Worm (Caenorhabditis elegans) whole organism, L3 larva: ENCODE data around the gene C54F6.18.

Experiments used
- elt-1 ChIP-seq: fragments of 150-350 bp; optimal IDR thresholded peaks from 2 replicates; lab custom pipeline; 2014; ENCODE audit warnings: missing biosample characterization, missing genetic modification characterization
- hmg-11 ChIP-seq: sonication (generic microtip); optimal IDR thresholded peaks from 2 replicates; lab custom pipeline; 2016; ENCODE audit warnings: missing genetic modification characterization, missing compliant biosample characterization
- unc-39 ChIP-seq: sonication (generic microtip); optimal IDR thresholded peaks from 4 replicates; lab custom pipeline; 2017; ENCODE audit warnings: missing biosample characterization, missing genetic modification characterization
- unc-62 ChIP-seq: fragments of 150-350 bp; sonication (generic microtip); optimal IDR thresholded peaks from 4 replicates; lab custom pipeline; 2014; ENCODE audit warnings: missing biosample characterization, missing genetic modification reagents, missing genetic modification characterization

DNA sequence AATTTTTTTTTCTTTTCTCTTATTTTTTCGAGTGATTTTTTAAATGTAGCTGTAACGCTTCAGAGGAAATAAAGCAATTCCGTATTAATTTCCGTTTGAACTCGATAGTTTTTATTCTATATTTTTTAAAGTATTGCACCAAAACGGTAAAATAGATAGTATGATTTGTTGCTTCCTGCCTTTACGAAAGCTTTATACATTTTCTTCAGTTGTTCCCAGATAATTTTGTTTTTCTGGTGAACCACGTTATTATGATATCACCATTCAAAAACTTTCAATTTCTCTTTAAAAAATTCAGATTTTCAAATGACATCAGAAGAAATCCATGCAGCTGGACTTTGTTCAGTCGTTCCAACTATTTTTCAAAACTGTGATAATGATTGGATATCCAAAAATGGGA, 10.9 kb upstream of the C54F6.18 start, which contains the start of gene srb-18:
- TF ChIP-seq unc-39 (tag; lab: Kevin White, UChicago) (no peak), hmg-11 (tag; lab: Kevin White, UChicago) (no peak), elt-1 (tag; lab: Kevin White, UChicago) (no peak), unc-62 (GFP tag; lab: Kevin White, UChicago) (no peak)
